Worm (Caenorhabditis elegans) whole organism, L1 larva: Measurements from ENCODE around the gene ZK892.3.

Experiments
- C04F5.9 ChIP-seq: sonication (generic microtip); optimal IDR thresholded peaks from 2 replicates; lab custom pipeline; 2016; ENCODE audit warnings: missing genetic modification characterization, missing compliant biosample characterization
- C16A3.4 ChIP-seq: fragments of 150-350 bp; optimal IDR thresholded peaks from 2 replicates; lab custom pipeline; 2014; ENCODE audit warnings: missing biosample characterization, missing genetic modification characterization
- aha-1 ChIP-seq: fragments of 150-350 bp; optimal IDR thresholded peaks from 2 replicates; lab custom pipeline; 2014; ENCODE audit warnings: missing biosample characterization, missing genetic modification characterization
- blmp-1 ChIP-seq: fragments of 150-350 bp; optimal IDR thresholded peaks from 2 replicates; lab custom pipeline; 2014; ENCODE audit warnings: missing biosample characterization, missing genetic modification characterization
- ceh-8 ChIP-seq: fragments of 200-800 bp; sonication (Bioruptor generic); optimal IDR thresholded peaks from 2 replicates; lab custom pipeline; 2018; ENCODE audit warnings: mild to moderate bottlenecking, missing genetic modification characterization, moderate library complexity, missing compliant biosample characterization
- ceh-88 ChIP-seq: fragments of 200-800 bp; sonication (Bioruptor generic); IDR thresholded peaks from 2 replicates; pipeline ENCODE4 v1.3.6; 2022; ENCODE audit warnings: missing genetic modification characterization, missing compliant biosample characterization
- dpl-1 ChIP-seq, 3 experiments: fragments of 150-350 bp in 2 of 3; sonication (generic microtip) in 1 of 3; optimal IDR thresholded peaks; 2 replicates each; lab custom pipeline; 2014 to 2017; ENCODE audit warnings: missing biosample characterization in 3 of 3, missing genetic modification characterization in 3 of 3, missing genetic modification reagents in 3 of 3
- dsc-1 ChIP-seq: sonication (generic microtip); optimal IDR thresholded peaks from 2 replicates; lab custom pipeline; 2016; ENCODE audit warnings: mild to moderate bottlenecking, missing genetic modification characterization, missing compliant biosample characterization
- efl-1 ChIP-seq, 4 experiments: fragments of 150-350 bp; optimal IDR thresholded peaks in 3 of 4; peaks in 1 of 4; 1 replicate in 1 of 4; 2 replicates in 3 of 4; lab custom pipeline; 2014; ENCODE audit warnings: missing biosample characterization in 2 of 4, missing genetic modification characterization in 2 of 4, missing genetic modification reagents in 2 of 4
- egl-13 ChIP-seq: sonication (generic microtip); optimal IDR thresholded peaks from 2 replicates; lab custom pipeline; 2016; ENCODE audit warnings: missing genotype, missing genetic modification reagents, missing genetic modification characterization, missing compliant biosample characterization
- egl-27 ChIP-seq, 2 experiments: fragments of 150-350 bp in 1 of 2; sonication (generic microtip); optimal IDR thresholded peaks; 3 replicates each; lab custom pipeline; 2017 to 2018; ENCODE audit warnings: missing biosample characterization in 2 of 2, missing genetic modification characterization in 2 of 2, missing genetic modification reagents in 2 of 2
- elt-2 ChIP-seq: sonication (generic microtip); optimal IDR thresholded peaks from 2 replicates; lab custom pipeline; 2016; ENCODE audit warnings: missing genetic modification characterization, mild to moderate bottlenecking, inconsistent platforms, missing compliant biosample characterization, missing genetic modification reagents
- elt-3 ChIP-seq, 6 experiments: fragments of 150-350 bp in 1 of 6; sonication (generic microtip); optimal IDR thresholded peaks; 2 replicates each; lab custom pipeline; 2017 to 2018; ENCODE audit warnings: missing biosample characterization in 6 of 6, missing genetic modification characterization in 6 of 6, inconsistent platforms in 1 of 6
- fkh-4 ChIP-seq: sonication (generic microtip); optimal IDR thresholded peaks from 2 replicates; lab custom pipeline; 2016; ENCODE audit warnings: missing compliant biosample characterization, missing genetic modification characterization, borderline replicate concordance
- fkh-8 ChIP-seq: sonication (generic microtip); optimal IDR thresholded peaks from 2 replicates; lab custom pipeline; 2016; ENCODE audit warnings: mild to moderate bottlenecking, missing genetic modification characterization, missing compliant biosample characterization
- hlh-17 ChIP-seq: fragments of 200-800 bp; sonication (Bioruptor generic); optimal IDR thresholded peaks from 2 replicates; lab custom pipeline; 2018; ENCODE audit warnings: missing genetic modification characterization, mild to moderate bottlenecking, missing compliant biosample characterization, moderate library complexity, borderline replicate concordance
- hpl-2 ChIP-seq: fragments of 150-350 bp; optimal IDR thresholded peaks from 2 replicates; lab custom pipeline; 2014; ENCODE audit warnings: missing biosample characterization, missing genetic modification reagents, missing genetic modification characterization
- isw-1 ChIP-seq: fragments of 200-800 bp; sonication (Bioruptor generic); IDR thresholded peaks from 2 replicates; pipeline ENCODE4 v1.3.6; 2022; ENCODE audit warnings: missing genetic modification characterization, missing compliant biosample characterization
- lin-14 ChIP-seq: fragments of 200-800 bp; sonication (Bioruptor generic); optimal IDR thresholded peaks from 2 replicates; lab custom pipeline; 2018; ENCODE audit warnings: mild to moderate bottlenecking, missing genetic modification characterization, moderate library complexity, missing compliant biosample characterization
- lin-15B ChIP-seq: fragments of 150-350 bp; sonication (generic microtip); optimal IDR thresholded peaks from 3 replicates; lab custom pipeline; 2014; ENCODE audit warnings: missing biosample characterization, missing genetic modification characterization
- lin-35 ChIP-seq, 2 experiments: fragments of 150-350 bp; optimal IDR thresholded peaks; 2 replicates each; lab custom pipeline; 2014; ENCODE audit warnings: missing biosample characterization in 2 of 2, missing genetic modification characterization in 2 of 2, missing genetic modification reagents in 2 of 2
- lin-39 ChIP-seq: fragments of 150-350 bp; optimal IDR thresholded peaks from 2 replicates; lab custom pipeline; 2014; ENCODE audit warnings: missing biosample characterization, missing genetic modification reagents, missing genetic modification characterization
- lir-3 ChIP-seq: sonication (generic microtip); optimal IDR thresholded peaks from 2 replicates; lab custom pipeline; 2016; ENCODE audit warnings: mild to moderate bottlenecking, missing genetic modification characterization, moderate library complexity, missing compliant biosample characterization; ENCODE audit not compliant: poor library complexity
- lsy-2 ChIP-seq, 2 experiments: fragments of 150-350 bp; optimal IDR thresholded peaks; 2 replicates each; lab custom pipeline; 2014; ENCODE audit warnings: missing biosample characterization in 2 of 2, missing genetic modification characterization in 2 of 2
- mab-9 ChIP-seq: fragments of 200-800 bp; sonication (Bioruptor generic); IDR thresholded peaks from 2 replicates; pipeline ENCODE4 v1.3.6; 2022; ENCODE audit warnings: missing genetic modification reagents, missing genetic modification characterization, missing compliant biosample characterization
- mdl-1 ChIP-seq, 2 experiments: fragments of 150-350 bp; optimal IDR thresholded peaks; 2 replicates each; lab custom pipeline; 2014 to 2017; ENCODE audit warnings: missing biosample characterization in 2 of 2, missing genetic modification characterization in 2 of 2, inconsistent platforms in 1 of 2
- mep-1 ChIP-seq: fragments of 150-350 bp; optimal IDR thresholded peaks from 2 replicates; lab custom pipeline; 2014; ENCODE audit warnings: missing biosample characterization, missing genetic modification characterization
- nhr-19 ChIP-seq: fragments of 200-800 bp; sonication (Bioruptor generic); conservative IDR thresholded peaks from 2 replicates; pipeline ENCODE4 v1.3.6; 2022; ENCODE audit warnings: missing genetic modification characterization, missing compliant biosample characterization
- nhr-20 ChIP-seq: sonication (generic microtip); optimal IDR thresholded peaks from 2 replicates; lab custom pipeline; 2016; ENCODE audit warnings: mild to moderate bottlenecking, missing genetic modification characterization, missing compliant biosample characterization
- nhr-237 ChIP-seq: fragments of 150-350 bp; optimal IDR thresholded peaks from 2 replicates; lab custom pipeline; 2014; ENCODE audit warnings: missing biosample characterization, missing genetic modification characterization
- nhr-47 ChIP-seq: sonication (generic microtip); optimal IDR thresholded peaks from 2 replicates; lab custom pipeline; 2016; ENCODE audit warnings: mild to moderate bottlenecking, missing genetic modification characterization, moderate library complexity, missing compliant biosample characterization
- nhr-71 ChIP-seq: sonication (generic microtip); optimal IDR thresholded peaks from 2 replicates; lab custom pipeline; 2016; ENCODE audit warnings: mild to moderate bottlenecking, missing genetic modification characterization, moderate library complexity, missing compliant biosample characterization
- nhr-85 ChIP-seq: sonication (generic microtip); peaks from one replicate; lab custom pipeline; 2016; ENCODE audit warnings: missing genetic modification characterization, inconsistent platforms, missing compliant biosample characterization
- nhr-90 ChIP-seq: sonication (generic microtip); optimal IDR thresholded peaks from 2 replicates; lab custom pipeline; 2016; ENCODE audit warnings: mild to moderate bottlenecking, missing genetic modification characterization, missing compliant biosample characterization; ENCODE audit not compliant: poor library complexity
- pax-3 ChIP-seq: fragments of 200-800 bp; sonication (Bioruptor generic); optimal IDR thresholded peaks from 2 replicates; lab custom pipeline; 2018; ENCODE audit warnings: mild to moderate bottlenecking, missing genetic modification characterization, moderate library complexity, missing compliant biosample characterization
- rnt-1 ChIP-seq: sonication (generic microtip); optimal IDR thresholded peaks from 2 replicates; lab custom pipeline; 2016; ENCODE audit warnings: mild to moderate bottlenecking, missing genetic modification characterization, moderate library complexity, missing compliant biosample characterization
- skn-1 ChIP-seq: fragments of 150-350 bp; optimal IDR thresholded peaks from 2 replicates; lab custom pipeline; 2014; ENCODE audit warnings: missing biosample characterization, missing genetic modification characterization
- snpc-4 ChIP-seq: fragments of 150-350 bp; optimal IDR thresholded peaks from 2 replicates; lab custom pipeline; 2014; ENCODE audit warnings: missing biosample characterization, missing genetic modification characterization
- sox-4 ChIP-seq: sonication (generic microtip); optimal IDR thresholded peaks from 2 replicates; lab custom pipeline; 2016; ENCODE audit warnings: missing genetic modification characterization, missing compliant biosample characterization
- swsn-7 ChIP-seq: sonication (generic microtip); optimal IDR thresholded peaks from 2 replicates; lab custom pipeline; 2016; ENCODE audit warnings: missing genetic modification characterization, missing compliant biosample characterization
- tbx-2 ChIP-seq: sonication (generic microtip); optimal IDR thresholded peaks from 2 replicates; lab custom pipeline; 2016; ENCODE audit warnings: missing genetic modification characterization, missing compliant biosample characterization
- unc-86 ChIP-seq: sonication (generic microtip); optimal IDR thresholded peaks from 2 replicates; lab custom pipeline; 2016; ENCODE audit warnings: missing genetic modification characterization, missing compliant biosample characterization
- vab-15 ChIP-seq: sonication (generic microtip); optimal IDR thresholded peaks from 2 replicates; lab custom pipeline; 2017; ENCODE audit warnings: missing genotype, mild to moderate bottlenecking, missing genetic modification characterization, missing compliant biosample characterization
- xbp-1 ChIP-seq: sonication (generic microtip); optimal IDR thresholded peaks from 2 replicates; lab custom pipeline; 2016; ENCODE audit warnings: missing genetic modification characterization, missing compliant biosample characterization
- zip-4 ChIP-seq: fragments of 200-800 bp; sonication (Bioruptor generic); optimal IDR thresholded peaks from 2 replicates; lab custom pipeline; 2018; ENCODE audit warnings: mild to moderate bottlenecking, missing genetic modification characterization, moderate library complexity, missing compliant biosample characterization

Gene ZK892.3

ce11 chrII:10029044-10029443 lies 27.4 kb downstream of the ZK892.3 start (continued):
- no peak for TF ChIP-seq hlh-17 (GFP tag; lab: Kevin White, UChicago)
- peak; percentile 58 for TF ChIP-seq nhr-90 (tag; lab: Kevin White, UChicago)
- peak; percentile 60 for TF ChIP-seq nhr-71 (tag; lab: Kevin White, UChicago)

- TF ChIP-seq swsn-7 (tag; lab: Kevin White, UChicago) (no peak), aha-1 (tag; lab: Kevin White, UChicago) (no peak), elt-3 (tag; optimal IDR thresholded peaks at IDR 0.05; lab: Kevin White, UChicago) (no peak), isw-1 (GFP tag; lab: Robert Waterston, UW) (no peak), tbx-2 (no peak), hpl-2 (no peak)
Measured at ce11 chrII:10029890-10030289, 28.2 kb downstream of the ZK892.3 start, which contains the start of gene ttc-36. ttc-36 (plus strand) TSS chrII:10030190.

- TF ChIP-seq dpl-1 (GFP tag; optimal IDR thresholded peaks at IDR 0.05; lab: Kevin White, UChicago): peak; percentile 51 to 72 (median 65)
- peak in 3 of 6 experiments; percentile 27 to 76 (median 30) for TF ChIP-seq elt-3 (tag; optimal IDR thresholded peaks at IDR 0.05; lab: Kevin White, UChicago)
- TF ChIP-seq nhr-20 (tag; lab: Kevin White, UChicago): peak; percentile 84
- TF ChIP-seq nhr-85 (tag; lab: Kevin White, UChicago): peak; percentile 96
- peak; percentile 89 for TF ChIP-seq lin-14 (GFP tag; lab: Kevin White, UChicago)
- TF ChIP-seq egl-13 (tag; lab: Kevin White, UChicago): peak; percentile 64
- peak; percentile 98 for TF ChIP-seq ceh-88 (GFP tag; lab: Robert Waterston, UW)
- peak; percentile 76 for TF ChIP-seq mep-1 (tag; lab: Kevin White, UChicago)
- peak; percentile 80 for TF ChIP-seq dsc-1 (tag; lab: Kevin White, UChicago)
- TF ChIP-seq xbp-1 (tag; lab: Kevin White, UChicago): peak; percentile 84
- TF ChIP-seq C16A3.4: peak; percentile 80
- TF ChIP-seq lin-39 (tag; lab: Kevin White, UChicago): peak; percentile 39
- TF ChIP-seq nhr-237 (tag; lab: Kevin White, UChicago): peak; percentile 24
- TF ChIP-seq blmp-1 (tag; lab: Kevin White, UChicago): peak; percentile 59
- TF ChIP-seq rnt-1 (tag; lab: Kevin White, UChicago): peak; percentile 91
- TF ChIP-seq nhr-71 (tag; lab: Kevin White, UChicago): peak; percentile 91
- peak; percentile 47 for TF ChIP-seq snpc-4 (tag; lab: Kevin White, UChicago)
- peak; percentile 12 for TF ChIP-seq fkh-4 (tag; lab: Kevin White, UChicago)
- TF ChIP-seq lsy-2 (tag; optimal IDR thresholded peaks at IDR 0.05; lab: Kevin White, UChicago): peak; percentile 74 to 88
- TF ChIP-seq unc-86 (tag; lab: Kevin White, UChicago): peak; percentile 85
- peak; percentile 90 for TF ChIP-seq nhr-47 (tag; lab: Kevin White, UChicago)
- peak; percentile 74 to 84 for TF ChIP-seq lin-35 (GFP tag; optimal IDR thresholded peaks at IDR 0.05; lab: Kevin White, UChicago)
- TF ChIP-seq elt-2 (tag; lab: Kevin White, UChicago): peak; percentile 0
- TF ChIP-seq vab-15 (tag; lab: Kevin White, UChicago): peak; percentile 57
- peak; percentile 71 for TF ChIP-seq sox-4 (tag; lab: Kevin White, UChicago)
- TF ChIP-seq mdl-1 (tag; optimal IDR thresholded peaks at IDR 0.05; lab: Kevin White, UChicago): peak in 1 of 2 experiments; percentile 45
- peak; percentile 80 to 81 for TF ChIP-seq efl-1 (optimal IDR thresholded peaks at IDR 0.05; lab: Kevin White, UChicago)
- peak; percentile 71 to 97 for TF ChIP-seq efl-1 (GFP tag; optimal IDR thresholded peaks at IDR 0.05 in 1 of 2; lab: Kevin White, UChicago)
- TF ChIP-seq egl-27 (tag; optimal IDR thresholded peaks at IDR 0.05; lab: Kevin White, UChicago): peak in 1 of 2 experiments; percentile 2
- TF ChIP-seq C04F5.9: peak; percentile 61
- TF ChIP-seq mab-9: peak; percentile 97
- TF ChIP-seq ceh-8 (GFP tag; lab: Kevin White, UChicago): peak; percentile 10
- peak; percentile 43 for TF ChIP-seq zip-4 (GFP tag; lab: Kevin White, UChicago)
- TF ChIP-seq lir-3 (tag; lab: Kevin White, UChicago): peak; percentile 79
- TF ChIP-seq nhr-19: peak; percentile 98
- TF ChIP-seq fkh-8: peak; percentile 79
- peak; percentile 81 for TF ChIP-seq pax-3 (tag; lab: Kevin White, UChicago)
- TF ChIP-seq skn-1 (tag; lab: Kevin White, UChicago): peak; percentile 38
- peak; percentile 85 for TF ChIP-seq lin-15B (tag; lab: Kevin White, UChicago)
Measured at ce11 chrII:10033163-10033871, 31.7 kb downstream of the ZK892.3 start, which contains the start of gene mtcu-2. mtcu-2 (minus strand) TSS chrII:10033213.
